Worm (Caenorhabditis elegans) whole organism, midembryonic: ENCODE data around the gene F56C4.1.

Experiments
- cog-1 ChIP-seq: sonication (generic microtip); optimal IDR thresholded peaks from 2 replicates; lab custom pipeline; 2016; ENCODE audit warnings: missing genetic modification characterization, missing compliant biosample characterization
- klf-2 ChIP-seq: fragments of 200-800 bp; sonication (Bioruptor generic); conservative IDR thresholded peaks from 2 replicates; pipeline ENCODE4 v1.3.6; 2022; ENCODE audit warnings: missing genetic modification reagents, missing genetic modification characterization, missing compliant biosample characterization
- ref-1 ChIP-seq: fragments of 200-800 bp; sonication (Bioruptor generic); conservative IDR thresholded peaks from 2 replicates; pipeline ENCODE4 v1.3.6; 2022; ENCODE audit warnings: missing genetic modification reagents, missing genetic modification characterization, missing compliant biosample characterization
- ztf-29 ChIP-seq: fragments of 200-800 bp; sonication (Bioruptor generic); IDR thresholded peaks from 2 replicates; pipeline ENCODE4 v1.3.6; 2022; ENCODE audit warnings: missing genetic modification reagents, missing genetic modification characterization, missing compliant biosample characterization

DNA sequence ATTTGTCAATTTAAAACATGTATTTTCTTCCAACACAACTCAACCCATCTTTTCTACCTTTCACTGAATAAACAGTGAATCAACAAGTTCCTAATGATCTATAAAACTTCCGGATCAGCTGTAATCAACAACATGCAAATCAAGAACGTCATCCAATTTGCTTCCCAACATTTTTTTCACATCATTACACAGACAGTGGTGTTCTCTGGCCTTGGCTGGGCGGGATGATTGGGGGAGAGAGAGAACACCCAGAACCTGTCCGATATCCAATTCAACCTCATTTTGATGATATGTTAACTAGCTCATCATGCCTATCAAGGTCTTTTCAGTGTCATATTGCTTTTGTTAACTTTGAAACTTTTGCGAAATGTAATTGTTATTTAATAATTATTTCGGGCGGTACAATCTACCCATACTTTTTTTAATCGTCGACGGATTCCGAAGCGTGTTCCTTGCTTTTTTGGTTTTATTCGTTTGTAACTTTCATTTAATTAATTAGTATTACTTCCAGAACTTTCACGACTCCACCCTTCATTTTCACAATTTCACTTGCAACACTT, 21.8 kb upstream of the F56C4.1 start, which contains the start of gene ptr-14:
- no peak for TF ChIP-seq cog-1 (tag; lab: Kevin White, UChicago)
- no peak for TF ChIP-seq ref-1 (GFP tag; lab: Robert Waterston, UW)
- TF ChIP-seq ztf-29 (GFP tag; lab: Robert Waterston, UW), result no peak
- no peak for TF ChIP-seq klf-2 (GFP tag; lab: Robert Waterston, UW)
